Worm (Caenorhabditis elegans) whole organism, young adult: Measurements from ENCODE around the gene nekl-4.

Source experiments
- B0019.2 ChIP-seq: fragments of 200-800 bp; sonication (Bioruptor generic); conservative IDR thresholded peaks from 2 replicates; pipeline ENCODE4 v1.3.6; 2022; ENCODE audit warnings: missing genetic modification reagents, missing genetic modification characterization, missing compliant biosample characterization
- B0261.1 ChIP-seq: sonication (generic microtip); optimal IDR thresholded peaks from 2 replicates; lab custom pipeline; 2016; ENCODE audit warnings: mild to moderate bottlenecking, missing genetic modification characterization, moderate library complexity, missing compliant biosample characterization
- C06A6.2 ChIP-seq: fragments of 200-800 bp; sonication (Bioruptor generic); conservative IDR thresholded peaks from 2 replicates; pipeline ENCODE4 v1.3.6; 2022; ENCODE audit warnings: missing genetic modification characterization, missing compliant biosample characterization
- F22D6.2 ChIP-seq: sonication (generic microtip); optimal IDR thresholded peaks from 2 replicates; lab custom pipeline; 2016; ENCODE audit warnings: mild to moderate bottlenecking, missing genetic modification characterization, missing compliant biosample characterization
- F33H1.4 ChIP-seq: fragments of 200-800 bp; sonication (Bioruptor generic); IDR thresholded peaks from 2 replicates; pipeline ENCODE4 v1.3.6; 2022; ENCODE audit warnings: missing genetic modification reagents, missing genetic modification characterization, missing compliant biosample characterization
- F49E8.2 ChIP-seq: sonication (generic microtip); optimal IDR thresholded peaks from 3 replicates; lab custom pipeline; 2017; ENCODE audit warnings: missing genetic modification characterization, mild to moderate bottlenecking, missing compliant biosample characterization, antibody characterized with exemption, moderate library complexity; ENCODE audit not compliant: insufficient read depth
- K11D2.4 ChIP-seq: fragments of 200-800 bp; sonication (Bioruptor generic); IDR thresholded peaks from 2 replicates; pipeline ENCODE4 v1.3.6; 2022; ENCODE audit warnings: missing genetic modification reagents, missing genetic modification characterization, missing compliant biosample characterization
- aptf-3 ChIP-seq: fragments of 200-800 bp; sonication (Bioruptor generic); IDR thresholded peaks from 2 replicates; pipeline ENCODE4 v1.3.6; 2022; ENCODE audit warnings: missing genetic modification characterization, missing compliant biosample characterization
- athp-1 ChIP-seq: sonication (generic microtip); optimal IDR thresholded peaks from 2 replicates; lab custom pipeline; 2017; ENCODE audit warnings: mild to moderate bottlenecking, missing genetic modification characterization, missing compliant biosample characterization
- attf-3 ChIP-seq: fragments of 200-800 bp; sonication (Bioruptor generic); conservative IDR thresholded peaks from 2 replicates; pipeline ENCODE4 v1.3.6; 2022; ENCODE audit warnings: missing genetic modification reagents, missing genetic modification characterization, missing compliant biosample characterization
- cebp-2 ChIP-seq: fragments of 200-800 bp; sonication (Bioruptor generic); IDR thresholded peaks from 2 replicates; pipeline ENCODE4 v1.3.6; 2022; ENCODE audit warnings: missing genetic modification characterization, missing compliant biosample characterization
- ceh-27 ChIP-seq: fragments of 200-800 bp; sonication (Bioruptor generic); optimal IDR thresholded peaks from 2 replicates; lab custom pipeline; 2018; ENCODE audit warnings: mild to moderate bottlenecking, missing genetic modification characterization, moderate library complexity, missing compliant biosample characterization
- ceh-91 ChIP-seq: fragments of 200-800 bp; sonication (Bioruptor generic); IDR thresholded peaks from 2 replicates; pipeline ENCODE4 v1.3.6; 2022; ENCODE audit warnings: missing genetic modification reagents, missing genetic modification characterization, missing compliant biosample characterization
- ekl-4 ChIP-seq: fragments of 200-800 bp; sonication (Bioruptor generic); IDR thresholded peaks from 2 replicates; pipeline ENCODE4 v1.3.6; 2022; ENCODE audit warnings: missing genetic modification reagents, missing genetic modification characterization, missing compliant biosample characterization
- ets-4 ChIP-seq: fragments of 200-800 bp; sonication (Bioruptor generic); optimal IDR thresholded peaks from 2 replicates; lab custom pipeline; 2018; ENCODE audit warnings: mild to moderate bottlenecking, missing genetic modification characterization, missing compliant biosample characterization
- lag-1 ChIP-seq: fragments of 200-800 bp; sonication (Bioruptor generic); IDR thresholded peaks from 2 replicates; pipeline ENCODE4 v1.3.6; 2022; ENCODE audit warnings: missing genetic modification reagents, missing genetic modification characterization, missing compliant biosample characterization
- let-607 ChIP-seq, 2 experiments: fragments of 200-800 bp in 1 of 2; sonication (Bioruptor generic) in 1 of 2; sonication (generic microtip) in 1 of 2; optimal IDR thresholded peaks; 2 replicates each; lab custom pipeline; 2016 to 2018; ENCODE audit warnings: mild to moderate bottlenecking in 2 of 2, missing compliant biosample characterization in 2 of 2, missing genetic modification characterization in 2 of 2, moderate library complexity in 2 of 2, missing genotype in 1 of 2
- lin-54 ChIP-seq: fragments of 200-800 bp; sonication (Bioruptor generic); optimal IDR thresholded peaks from 2 replicates; lab custom pipeline; 2018; ENCODE audit warnings: mild to moderate bottlenecking, missing genetic modification characterization, missing compliant biosample characterization
- madf-6 ChIP-seq: fragments of 200-800 bp; sonication (Bioruptor generic); IDR thresholded peaks from 2 replicates; pipeline ENCODE4 v1.3.6; 2022; ENCODE audit warnings: missing genetic modification reagents, missing genetic modification characterization, missing compliant biosample characterization
- madf-8 ChIP-seq: fragments of 200-800 bp; sonication (Bioruptor generic); conservative IDR thresholded peaks from 2 replicates; pipeline ENCODE4 v1.3.6; 2022; ENCODE audit warnings: missing genetic modification reagents, missing genetic modification characterization, missing compliant biosample characterization
- mcd-1 ChIP-seq: fragments of 200-800 bp; sonication (Bioruptor generic); IDR thresholded peaks from 2 replicates; pipeline ENCODE4 v1.3.6; 2022; ENCODE audit warnings: missing genetic modification reagents, missing genetic modification characterization, missing compliant biosample characterization
- mel-28 ChIP-seq: sonication (generic microtip); optimal IDR thresholded peaks from 2 replicates; lab custom pipeline; 2016; ENCODE audit warnings: borderline replicate concordance, mild to moderate bottlenecking, missing genetic modification characterization, missing compliant biosample characterization
- mxl-1 ChIP-seq: sonication (generic microtip); optimal IDR thresholded peaks from 2 replicates; lab custom pipeline; 2016; ENCODE audit warnings: missing genetic modification characterization, missing compliant biosample characterization
- nfya-2 ChIP-seq: fragments of 200-800 bp; sonication (Bioruptor generic); IDR thresholded peaks from 2 replicates; pipeline ENCODE4 v1.3.6; 2022; ENCODE audit warnings: missing genetic modification reagents, missing genetic modification characterization, missing compliant biosample characterization
- nhr-179 ChIP-seq: sonication (generic microtip); optimal IDR thresholded peaks from 2 replicates; lab custom pipeline; 2016; ENCODE audit warnings: mild to moderate bottlenecking, missing genetic modification characterization, missing compliant biosample characterization
- pbrm-1 ChIP-seq: fragments of 200-800 bp; sonication (Bioruptor generic); IDR thresholded peaks from 2 replicates; pipeline ENCODE4 v1.3.6; 2022; ENCODE audit warnings: missing genetic modification reagents, missing genetic modification characterization, missing compliant biosample characterization
- pha-4 ChIP-seq: fragments of 150-350 bp; sonication (generic microtip); optimal IDR thresholded peaks from 2 replicates; lab custom pipeline; 2014; ENCODE audit warnings: missing biosample characterization, missing genetic modification reagents, missing genetic modification characterization
- rcor-1 ChIP-seq: fragments of 200-800 bp; sonication (Bioruptor generic); IDR thresholded peaks from 2 replicates; pipeline ENCODE4 v1.3.6; 2022; ENCODE audit warnings: missing genetic modification reagents, missing genetic modification characterization, missing compliant biosample characterization
- rec-8 ChIP-seq, 2 experiments: sonication (generic microtip); optimal IDR thresholded peaks; 2 replicates each; lab custom pipeline; 2016; ENCODE audit warnings: mild to moderate bottlenecking in 2 of 2, missing genetic modification characterization in 2 of 2, missing genetic modification reagents in 2 of 2, missing genotype in 2 of 2, missing biosample characterization in 1 of 2, missing compliant biosample characterization in 1 of 2, moderate library complexity in 1 of 2
- snpc-4 ChIP-seq, 5 experiments: fragments of 150-350 bp in 1 of 5; sonication (generic microtip) in 4 of 5; optimal IDR thresholded peaks; 2 replicates each; lab custom pipeline; 2014 to 2018; ENCODE audit warnings: missing genetic modification characterization in 5 of 5, missing biosample characterization in 3 of 5, antibody characterized with exemption in 2 of 5, mild to moderate bottlenecking in 2 of 5, missing compliant biosample characterization in 2 of 5, missing genotype in 2 of 5, moderate library complexity in 2 of 5, missing genetic modification reagents in 1 of 5
- tbx-9 ChIP-seq: sonication (generic microtip); optimal IDR thresholded peaks from 2 replicates; lab custom pipeline; 2016; ENCODE audit warnings: borderline replicate concordance, missing genetic modification characterization, inconsistent platforms, missing compliant biosample characterization
- unc-130 ChIP-seq: sonication (generic microtip); optimal IDR thresholded peaks from 2 replicates; lab custom pipeline; 2016; ENCODE audit warnings: missing genetic modification reagents, missing genetic modification characterization, missing compliant biosample characterization
- unc-62 ChIP-seq: fragments of 150-350 bp; optimal IDR thresholded peaks from 2 replicates; lab custom pipeline; 2014; ENCODE audit warnings: missing biosample characterization, missing genetic modification reagents, missing genetic modification characterization
- xnd-1 ChIP-seq: sonication (generic microtip); optimal IDR thresholded peaks from 2 replicates; lab custom pipeline; 2016; ENCODE audit warnings: missing genotype, missing genetic modification reagents, missing genetic modification characterization, missing compliant biosample characterization
- zfh-2 ChIP-seq: fragments of 200-800 bp; sonication (Bioruptor generic); conservative IDR thresholded peaks from 2 replicates; pipeline ENCODE4 v1.3.6; 2022; ENCODE audit warnings: missing genetic modification reagents, missing genetic modification characterization, missing compliant biosample characterization
- ztf-28 ChIP-seq: fragments of 200-800 bp; sonication (Bioruptor generic); IDR thresholded peaks from 2 replicates; pipeline ENCODE4 v1.3.6; 2022; ENCODE audit warnings: missing genetic modification reagents, missing genetic modification characterization, missing compliant biosample characterization
- ztf-3 ChIP-seq: fragments of 200-800 bp; sonication (Bioruptor generic); optimal IDR thresholded peaks from 2 replicates; lab custom pipeline; 2018; ENCODE audit warnings: mild to moderate bottlenecking, missing genetic modification characterization, missing compliant biosample characterization
- ztf-6 ChIP-seq: fragments of 200-800 bp; sonication (Bioruptor generic); IDR thresholded peaks from 2 replicates; pipeline ENCODE4 v1.3.6; 2022; ENCODE audit warnings: missing genetic modification reagents, missing genetic modification characterization, missing compliant biosample characterization

The nekl-4 gene

DNA sequence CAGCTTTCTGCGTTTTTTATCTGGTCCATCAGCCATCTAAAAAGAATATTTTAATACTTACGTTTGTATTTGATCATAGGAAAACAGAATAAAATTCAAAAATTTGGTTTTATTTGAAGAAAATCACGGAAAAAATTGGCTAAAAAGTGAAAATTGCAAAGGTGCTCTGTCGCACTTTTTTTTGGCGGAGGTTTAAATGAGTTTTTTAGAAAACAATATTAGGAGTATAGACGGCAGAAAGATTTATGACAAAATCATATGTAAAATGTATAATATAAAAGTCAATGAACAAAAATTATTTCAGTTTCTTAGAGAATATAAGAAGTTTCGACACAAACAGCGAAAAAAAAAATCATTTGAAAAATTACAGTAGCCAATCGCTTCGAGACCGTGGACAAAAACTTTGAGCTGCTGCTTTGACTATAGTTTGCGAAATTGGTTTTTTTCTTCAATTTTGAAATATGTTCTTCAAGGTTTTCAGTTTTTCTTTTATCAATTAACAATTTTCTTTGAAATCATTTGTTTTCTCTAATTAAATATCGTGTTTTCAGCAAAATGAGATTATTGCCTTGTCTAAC is 33.5 kb downstream of the nekl-4 start, which contains the start of the genes R02F2.7 and R02F2.4 (continued):
- peak; percentile 53; the same call in 1 of the 2 replicates for TF ChIP-seq mcd-1 (GFP tag; lab: Robert Waterston, UW)
- TF ChIP-seq ztf-6 (GFP tag; lab: Robert Waterston, UW), result no peak
- no peak for TF ChIP-seq pha-4 (tag; lab: Kevin White, UChicago)
- peak; percentile 74 for TF ChIP-seq lin-54 (GFP tag; lab: Kevin White, UChicago)
- TF ChIP-seq athp-1 (tag; lab: Kevin White, UChicago), result no peak
- no peak for TF ChIP-seq attf-3
- TF ChIP-seq C06A6.2 (GFP tag; lab: Robert Waterston, UW), result no peak
- TF ChIP-seq snpc-4 (GFP tag; optimal IDR thresholded peaks at IDR 0.05; lab: Kevin White, UChicago), result no peak
- no peak for TF ChIP-seq snpc-4 (tag; optimal IDR thresholded peaks at IDR 0.05; lab: Kevin White, UChicago)
- TF ChIP-seq rec-8 (tag; optimal IDR thresholded peaks at IDR 0.05; lab: Kevin White, UChicago), result no peak
- no peak for TF ChIP-seq B0019.2 (GFP tag; lab: Robert Waterston, UW)
- no peak for TF ChIP-seq unc-62
- no peak for TF ChIP-seq rcor-1
- no peak for TF ChIP-seq ztf-28 (GFP tag; lab: Robert Waterston, UW)
- no peak for TF ChIP-seq aptf-3
- no peak for TF ChIP-seq mel-28 (tag; lab: Kevin White, UChicago)
- no peak for TF ChIP-seq ceh-27
- peak; percentile 78 for TF ChIP-seq madf-6 (GFP tag; lab: Robert Waterston, UW)
- TF ChIP-seq ets-4 (GFP tag; lab: Kevin White, UChicago), result no peak
- no peak for TF ChIP-seq mxl-1
- TF ChIP-seq cebp-2 (GFP tag; lab: Robert Waterston, UW), result no peak
- TF ChIP-seq F33H1.4 (GFP tag; lab: Robert Waterston, UW), result peak; percentile 82
- no peak for TF ChIP-seq let-607 (tag; optimal IDR thresholded peaks at IDR 0.05; lab: Kevin White, UChicago)
- no peak for TF ChIP-seq nfya-2 (GFP tag; lab: Robert Waterston, UW)
- no peak for TF ChIP-seq B0261.1 (tag; lab: Kevin White, UChicago)
- TF ChIP-seq F49E8.2 (tag; lab: Kevin White, UChicago), result peak; percentile 21
- TF ChIP-seq madf-8 (GFP tag; lab: Robert Waterston, UW), result 0 out of 2 replicates have a peak, but pooled peaks have one; percentile 25
- TF ChIP-seq K11D2.4 (GFP tag; lab: Robert Waterston, UW), result no peak
- no peak for TF ChIP-seq ztf-3 (GFP tag; lab: Kevin White, UChicago)
- no peak for TF ChIP-seq lag-1 (GFP tag; lab: Robert Waterston, UW)
- no peak for TF ChIP-seq zfh-2 (GFP tag; lab: Robert Waterston, UW)
- no peak for TF ChIP-seq nhr-179 (tag; lab: Kevin White, UChicago)
- TF ChIP-seq xnd-1 (tag; lab: Kevin White, UChicago), result peak; percentile 74
- no peak for TF ChIP-seq tbx-9 (tag; lab: Kevin White, UChicago)
- no peak for TF ChIP-seq unc-130
- TF ChIP-seq pbrm-1 (GFP tag; lab: Robert Waterston, UW), result no peak
- TF ChIP-seq ekl-4 (GFP tag; lab: Robert Waterston, UW), result no peak
- TF ChIP-seq F22D6.2 (tag; lab: Kevin White, UChicago), result no peak
- TF ChIP-seq ceh-91, result no peak
